Worm (Caenorhabditis elegans): ENCODE measurements around the gene nlp-101.

- no peak for TF ChIP-seq snpc-4 (tag; optimal IDR thresholded peaks at IDR 0.05)
- no peak for TF ChIP-seq ceh-82 (tag; optimal IDR thresholded peaks at IDR 0.05)
- TF ChIP-seq mdl-1 (tag; optimal IDR thresholded peaks at IDR 0.05), result no peak
- TF ChIP-seq hmg-11 (tag; optimal IDR thresholded peaks at IDR 0.05), result no peak
- TF ChIP-seq ZK546.5 (tag; optimal IDR thresholded peaks at IDR 0.05), result no peak
- TF ChIP-seq ama-1 (optimal IDR thresholded peaks at IDR 0.05), result no peak
- TF ChIP-seq unc-62 (GFP tag; optimal IDR thresholded peaks at IDR 0.05), result no peak
- TF ChIP-seq lin-39 (tag; optimal IDR thresholded peaks at IDR 0.05), result no peak
- no peak for TF ChIP-seq skn-1 (tag; optimal IDR thresholded peaks at IDR 0.05)
- no peak for TF ChIP-seq nhr-12 (tag; optimal IDR thresholded peaks at IDR 0.05)
- no peak for TF ChIP-seq elt-3 (tag; optimal IDR thresholded peaks at IDR 0.05)
- no peak for TF ChIP-seq R02D3.7 (tag; optimal IDR thresholded peaks at IDR 0.05)
- no peak for TF ChIP-seq ztf-11 (tag; optimal IDR thresholded peaks at IDR 0.05)
- no peak for TF ChIP-seq fos-1 (tag; optimal IDR thresholded peaks at IDR 0.05)
Measured at ce11 chrX:7838582-7838981, at the start of gene nlp-101.
